Worm (Caenorhabditis elegans): ENCODE data around the gene pak-2.

Gene pak-2

ce11 chrV:10991789-10992188, 47.4 kb downstream of the pak-2 start, which contains the start of gene frpr-9:
Gene frpr-9 (plus strand): TSS chrV:10992089.
- TF ChIP-seq drap-1 (GFP tag; optimal IDR thresholded peaks at IDR 0.05) (no peak), tbx-8 (GFP tag; optimal IDR thresholded peaks at IDR 0.05) (no peak), nhr-12 (tag; optimal IDR thresholded peaks at IDR 0.05) (no peak), sem-2 (GFP tag; optimal IDR thresholded peaks at IDR 0.05) (no peak), blmp-1 (tag; optimal IDR thresholded peaks at IDR 0.05) (no peak), nhr-76 (tag; optimal IDR thresholded peaks at IDR 0.05) (no peak), unc-120 (tag; optimal IDR thresholded peaks at IDR 0.05; ENCODE audit: poor library complexity, severe bottlenecking) (no peak), mab-5 (tag; optimal IDR thresholded peaks at IDR 0.05) (no peak), mep-1 (tag; optimal IDR thresholded peaks at IDR 0.05) (no peak), ztf-11 (tag; optimal IDR thresholded peaks at IDR 0.05) (no peak), ceh-43 (GFP tag; optimal IDR thresholded peaks at IDR 0.05) (no peak)

All from whole organism, mixed stage, embryonic.